Worm (Caenorhabditis elegans) whole organism, L4 larva: ENCODE measurements around the gene ZK287.9.

Source experiments
- F49E8.2 ChIP-seq: sonication (generic microtip); optimal IDR thresholded peaks from 2 replicates; lab custom pipeline; 2016; ENCODE audit warnings: missing compliant biosample characterization, mild to moderate bottlenecking, missing genetic modification characterization, borderline replicate concordance
- ama-1 ChIP-seq: fragments of 150-350 bp; optimal IDR thresholded peaks from 2 replicates; lab custom pipeline; 2014; ENCODE audit warnings: inconsistent platforms, mixed read lengths
- dmd-9 ChIP-seq: fragments of 200-800 bp; sonication (Bioruptor generic); IDR thresholded peaks from 2 replicates; pipeline ENCODE4 v1.3.6; 2022; ENCODE audit warnings: missing genetic modification reagents, missing genetic modification characterization, missing compliant biosample characterization
- fos-1 ChIP-seq: fragments of 150-350 bp; optimal IDR thresholded peaks from 2 replicates; lab custom pipeline; 2014; ENCODE audit warnings: missing biosample characterization, missing genetic modification characterization
- hlh-30 ChIP-seq: sonication (generic microtip); optimal IDR thresholded peaks from 2 replicates; lab custom pipeline; 2017; ENCODE audit warnings: antibody characterized with exemption, mild to moderate bottlenecking, missing genetic modification characterization, missing compliant biosample characterization; ENCODE audit not compliant: insufficient read depth
- mep-1 ChIP-seq: fragments of 150-350 bp; sonication (generic microtip); optimal IDR thresholded peaks from 3 replicates; lab custom pipeline; 2014; ENCODE audit warnings: missing biosample characterization, missing genetic modification characterization
- pqm-1 ChIP-seq: sonication (generic microtip); optimal IDR thresholded peaks from 2 replicates; lab custom pipeline; 2017; ENCODE audit warnings: missing biosample characterization, missing genetic modification characterization
- vab-7 ChIP-seq: fragments of 200-800 bp; sonication (Bioruptor generic); IDR thresholded peaks from 2 replicates; pipeline ENCODE4 v1.3.6; 2022; ENCODE audit warnings: missing genetic modification reagents, missing genetic modification characterization, missing compliant biosample characterization

ce11 chrV:9685559-9685958 is 6.4 kb downstream of the ZK287.9 start, which contains the start of gene ZK287.4:
- TF ChIP-seq F49E8.2 (tag; lab: Kevin White, UChicago) (no peak), ama-1 (lab: Kevin White, UChicago) (no peak), dmd-9 (GFP tag; lab: Robert Waterston, UW) (no peak), fos-1 (no peak), mep-1 (tag; lab: Kevin White, UChicago) (no peak), hlh-30 (no peak), vab-7 (GFP tag; lab: Robert Waterston, UW) (no peak), pqm-1 (tag; lab: Kevin White, UChicago) (no peak)
